Worm (Caenorhabditis elegans): ENCODE data around the gene srx-20.
A peak's percentile ranks its signal among the peaks of the same experiment; 100 is the strongest.
"Not testable (repeated sequence)": the region's sequence is repeated elsewhere in the genome, so short reads cannot be mapped to it uniquely, and the experiment has no call there.

Gene srx-20

DNA sequence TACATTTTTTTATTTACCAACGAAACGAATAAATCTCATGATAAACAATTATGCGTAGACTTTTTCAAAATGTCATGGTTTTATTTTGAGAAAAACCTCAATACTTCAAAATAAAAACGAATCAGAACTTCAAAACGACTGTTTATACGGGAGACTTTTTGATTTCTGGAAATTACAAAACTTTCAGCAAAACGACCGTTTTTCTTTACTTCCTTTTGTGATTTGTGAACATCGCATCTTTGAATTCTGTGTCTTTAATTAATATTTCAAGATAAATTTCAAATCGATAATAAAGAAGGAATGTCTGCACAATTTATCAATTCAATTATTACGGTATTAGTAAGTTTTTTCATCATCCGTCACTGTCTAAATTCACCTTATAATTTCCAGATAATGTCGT lies at the start of gene srx-20:
Gene srx-20 (plus strand): TSS at position 301 of the 400 bp plus-strand sequence.
- TF ChIP-seq lin-15B (tag; optimal IDR thresholded peaks at IDR 0.05), result no peak
- TF ChIP-seq jun-1 (tag; optimal IDR thresholded peaks at IDR 0.05), result no peak
- TF ChIP-seq fos-1 (tag; optimal IDR thresholded peaks at IDR 0.05), result no peak
- no peak for TF ChIP-seq R02D3.7 (tag; optimal IDR thresholded peaks at IDR 0.05)
- no peak for TF ChIP-seq fkh-2 (tag; optimal IDR thresholded peaks at IDR 0.05)
- no peak for TF ChIP-seq ztf-11 (tag; optimal IDR thresholded peaks at IDR 0.05)
- TF ChIP-seq ZK546.5 (tag; optimal IDR thresholded peaks at IDR 0.05), result no peak
- TF ChIP-seq ceh-28 (tag; optimal IDR thresholded peaks at IDR 0.05), result no peak
- no peak for TF ChIP-seq nhr-43 (tag; optimal IDR thresholded peaks at IDR 0.05; ENCODE audit: poor library complexity, severe bottlenecking)
- no peak for TF ChIP-seq lin-39 (tag; optimal IDR thresholded peaks at IDR 0.05)
- TF ChIP-seq daf-12 (tag; optimal IDR thresholded peaks at IDR 0.05), result no peak
- TF ChIP-seq fkh-10 (GFP tag; optimal IDR thresholded peaks at IDR 0.05), result no peak
- no peak for TF ChIP-seq ama-1 (optimal IDR thresholded peaks at IDR 0.05)
- TF ChIP-seq nhr-23 (tag; optimal IDR thresholded peaks at IDR 0.05), result no peak
- TF ChIP-seq zag-1 (tag; optimal IDR thresholded peaks at IDR 0.05), result no peak
- TF ChIP-seq nhr-25 (tag; optimal IDR thresholded peaks at IDR 0.05), result no peak

DNA sequence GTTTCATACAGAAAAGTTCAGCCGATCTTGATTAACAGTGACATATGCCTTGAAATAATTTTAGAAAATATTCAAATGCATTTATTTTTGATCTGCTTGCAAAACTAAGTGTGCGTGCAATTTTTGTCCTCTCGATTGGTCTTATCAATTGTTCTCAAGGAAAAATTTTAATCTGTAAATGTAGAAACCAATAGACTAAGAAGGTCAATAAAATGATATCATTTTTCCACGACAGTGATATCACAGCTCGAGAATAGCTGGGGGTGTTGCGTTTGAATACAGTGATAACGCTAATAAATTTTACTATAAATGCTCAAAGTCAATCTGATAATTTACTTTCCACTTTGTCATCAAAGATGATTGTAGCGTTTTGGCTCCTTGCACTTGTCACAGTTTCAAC lies 49.5 kb upstream of the srx-20 start, which contains the start of gene C17H12.8:
Gene C17H12.8 (plus strand): TSS at position 335 of the 400 bp plus-strand sequence.
- TF ChIP-seq fos-1 (tag; optimal IDR thresholded peaks at IDR 0.05), result no peak
- TF ChIP-seq pqm-1 (tag; optimal IDR thresholded peaks at IDR 0.05), result peak; percentile 55
- TF ChIP-seq elt-2 (tag; optimal IDR thresholded peaks at IDR 0.05), result peak; percentile 86
- TF ChIP-seq ceh-9 (tag; optimal IDR thresholded peaks at IDR 0.05), result no peak

DNA sequence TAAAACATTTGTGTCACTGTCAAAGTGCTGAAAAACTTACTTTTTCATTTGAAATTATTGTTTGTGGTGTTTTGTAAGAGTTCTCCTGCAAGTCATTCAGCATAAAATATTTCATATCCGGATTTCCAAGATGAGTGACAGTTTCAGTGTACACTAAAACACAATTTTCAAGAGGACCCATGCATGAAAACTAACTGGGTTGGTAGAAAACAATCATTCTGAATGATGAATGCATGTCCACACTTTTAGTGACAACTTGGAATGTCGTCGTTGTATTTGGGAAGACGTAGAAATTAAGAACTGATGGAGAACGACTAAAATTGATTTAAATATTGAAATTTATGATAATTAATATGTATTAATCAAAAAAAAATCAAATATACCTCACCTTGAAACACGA lies 46.2 kb upstream of the srx-20 start:
- no peak for TF ChIP-seq snpc-4 (tag; optimal IDR thresholded peaks at IDR 0.05)
- no peak for TF ChIP-seq ceh-28 (tag; optimal IDR thresholded peaks at IDR 0.05)
- no peak for TF ChIP-seq sea-2 (GFP tag; optimal IDR thresholded peaks at IDR 0.05)
- no peak for TF ChIP-seq egl-27 (tag; optimal IDR thresholded peaks at IDR 0.05)
- no peak for TF ChIP-seq nhr-23 (tag; optimal IDR thresholded peaks at IDR 0.05)
- TF ChIP-seq aly-2 (tag; optimal IDR thresholded peaks at IDR 0.05), result no peak
- no peak for TF ChIP-seq R02D3.7 (tag; optimal IDR thresholded peaks at IDR 0.05)
- TF ChIP-seq ztf-4 (tag; optimal IDR thresholded peaks at IDR 0.05), result no peak
- no peak for TF ChIP-seq nhr-237 (tag; optimal IDR thresholded peaks at IDR 0.05)
- no peak for TF ChIP-seq fos-1 (tag; optimal IDR thresholded peaks at IDR 0.05)
- TF ChIP-seq pqm-1 (tag; optimal IDR thresholded peaks at IDR 0.05), result no peak
- no peak for TF ChIP-seq ztf-11 (tag; optimal IDR thresholded peaks at IDR 0.05)
- TF ChIP-seq fkh-2 (tag; optimal IDR thresholded peaks at IDR 0.05), result no peak
- no peak for TF ChIP-seq lin-39 (tag; optimal IDR thresholded peaks at IDR 0.05)
- TF ChIP-seq ceh-9 (tag; optimal IDR thresholded peaks at IDR 0.05), result no peak

DNA sequence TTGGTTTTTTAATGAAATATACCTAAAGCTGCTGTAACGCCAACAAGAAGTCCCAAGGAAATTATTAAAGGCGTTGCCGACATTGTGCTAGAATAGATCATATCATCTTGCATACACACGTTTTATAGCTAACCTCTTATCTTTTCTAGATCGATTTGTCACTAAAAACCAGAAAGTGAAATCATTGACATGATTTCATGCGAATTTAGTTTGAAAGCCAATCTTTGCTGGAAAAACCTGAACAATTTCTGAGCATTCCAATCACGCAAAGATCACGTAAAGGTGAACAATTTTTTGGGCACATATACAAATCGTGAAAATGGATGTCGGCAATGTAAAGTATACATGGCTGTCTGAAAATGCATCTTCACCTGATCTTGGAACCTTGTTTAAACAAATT lies 45.5 kb upstream of the srx-20 start, which contains the start of gene C17H12.6:
Gene C17H12.6 (minus strand): TSS at position 101 of the 400 bp plus-strand sequence.
- TF ChIP-seq egl-27 (tag; optimal IDR thresholded peaks at IDR 0.05), result no peak

DNA sequence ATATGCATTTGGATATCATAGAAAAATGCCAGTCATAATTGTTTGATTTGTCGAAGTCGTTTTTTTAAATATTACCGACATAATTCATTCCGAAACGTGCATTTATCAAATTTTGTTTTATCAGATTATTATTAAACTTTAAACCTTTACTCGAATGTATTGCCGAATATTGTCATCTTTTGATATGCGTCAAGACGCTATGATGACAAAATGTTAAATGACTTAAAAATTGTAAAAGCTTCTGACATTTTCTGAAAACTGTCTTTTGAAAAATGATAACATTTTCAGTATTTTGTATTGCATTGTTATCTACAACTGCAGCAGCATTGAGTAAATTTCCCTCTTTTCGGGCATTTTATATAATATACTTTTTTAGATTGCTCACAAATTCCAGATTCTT lies 43.3 kb upstream of the srx-20 start, which contains the start of gene H20E11.3:
Gene H20E11.3 (plus strand): TSS at position 195 of the 400 bp plus-strand sequence.
- TF ChIP-seq lin-39 (tag; optimal IDR thresholded peaks at IDR 0.05), result no peak
- TF ChIP-seq egl-27 (tag; optimal IDR thresholded peaks at IDR 0.05), result no peak
- no peak for TF ChIP-seq lsy-12 (tag; optimal IDR thresholded peaks at IDR 0.05)
- TF ChIP-seq elt-2 (tag; optimal IDR thresholded peaks at IDR 0.05), result peak; percentile 56
- no peak for TF ChIP-seq ceh-82 (tag; optimal IDR thresholded peaks at IDR 0.05)

DNA sequence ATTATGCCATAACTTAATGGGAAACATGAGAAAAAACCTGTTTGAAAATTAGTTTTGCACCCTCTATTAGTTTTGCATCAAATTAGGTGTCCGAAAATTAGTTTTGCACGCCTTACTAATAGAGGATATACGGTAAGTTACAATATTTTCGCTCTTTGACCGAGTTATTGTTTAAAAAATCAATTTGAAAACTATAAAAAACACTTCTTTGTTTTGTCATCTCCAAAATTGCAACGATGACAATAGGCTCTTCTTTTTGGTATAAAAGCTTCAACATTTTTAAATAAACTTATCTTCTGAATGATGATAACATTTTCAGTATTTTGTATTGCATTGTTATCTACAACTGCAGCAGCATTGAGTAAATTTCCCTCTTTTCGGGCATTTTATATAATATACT lies 40.4 kb upstream of the srx-20 start, which contains the start of gene H20E11.2:
Gene H20E11.2 (plus strand): TSS at position 301 of the 400 bp plus-strand sequence.
- TF ChIP-seq elt-2, lin-39, lsy-12 (tag; optimal IDR thresholded peaks at IDR 0.05): not testable (repeated sequence)

DNA sequence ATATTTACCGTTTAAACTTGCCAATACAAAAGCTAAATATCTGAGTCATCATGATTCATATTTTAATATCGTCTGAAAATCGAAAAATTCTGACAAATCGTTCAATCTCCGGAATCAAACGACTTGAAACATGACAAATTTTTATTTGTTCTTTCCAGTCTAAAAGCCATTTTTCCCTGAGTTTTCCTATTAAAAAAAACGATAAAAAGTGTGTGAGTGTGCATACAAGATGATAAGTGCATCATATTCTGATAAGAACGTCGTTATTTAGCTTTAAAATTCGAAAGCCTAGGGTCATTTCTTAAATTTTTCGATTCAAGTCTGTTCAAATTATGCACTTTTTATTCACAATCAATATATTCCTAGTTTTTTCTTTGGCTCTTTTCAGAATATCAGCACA lies 38.0 kb upstream of the srx-20 start, which contains the start of gene H20E11.1:
Gene H20E11.1 (plus strand): TSS at position 244 of the 400 bp plus-strand sequence.
- peak; percentile 71 for TF ChIP-seq elt-2 (tag; optimal IDR thresholded peaks at IDR 0.05)
- peak; percentile 89 for TF ChIP-seq pqm-1 (tag; optimal IDR thresholded peaks at IDR 0.05)
- TF ChIP-seq tbx-2 (tag; optimal IDR thresholded peaks at IDR 0.05), result no peak
- no peak for TF ChIP-seq nhr-11 (tag; optimal IDR thresholded peaks at IDR 0.05)
